Fruit fly (Drosophila melanogaster) whole organism, embryonic: ENCODE measurements around the gene Spt20.

Source experiments
- CG15696 ChIP-seq: fragments of 200-800 bp; sonication (Bioruptor generic); optimal IDR thresholded peaks from 2 replicates; lab custom pipeline; 2019; ENCODE audit warnings: missing biosample characterization, mild to moderate bottlenecking, missing genetic modification characterization, moderate library complexity
- eve ChIP-seq, 2 experiments: fragments of >200 bp; optimal IDR thresholded peaks; 2 replicates each; lab custom pipeline; 2017; ENCODE audit warnings: missing biosample characterization in 2 of 2, missing genetic modification characterization in 2 of 2

DNA sequence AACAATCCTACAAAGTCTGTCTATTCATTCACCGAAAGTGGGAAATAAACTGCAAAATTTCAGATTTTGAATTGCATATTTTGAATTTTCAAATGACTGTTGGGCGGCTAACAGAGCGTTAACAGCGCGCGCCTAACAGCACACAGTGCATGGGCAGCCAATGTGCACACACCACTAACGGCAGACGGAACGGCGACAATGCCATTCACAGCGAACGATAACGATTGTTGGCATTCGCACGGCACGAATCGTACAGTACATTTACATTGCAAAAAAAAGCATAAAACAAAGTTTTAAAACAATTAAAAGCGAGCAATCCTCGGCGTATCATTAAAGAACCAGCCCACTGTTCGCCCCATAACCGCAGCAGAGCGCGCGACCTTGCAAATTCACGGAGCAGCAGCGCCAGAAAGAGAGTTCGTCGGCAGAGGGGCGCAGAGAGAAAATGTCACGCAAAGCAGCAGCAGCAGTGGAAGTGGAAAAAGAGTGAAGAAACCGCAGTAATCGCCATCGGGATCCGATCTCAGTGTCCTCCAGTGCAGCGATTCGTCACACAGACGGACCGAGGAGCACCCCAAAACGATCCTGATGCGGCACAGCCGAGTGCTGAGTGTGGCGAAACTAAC is at the start of gene Spt20:
- no peak for TF ChIP-seq eve (GFP tag; optimal IDR thresholded peaks at IDR 0.05; lab: Kevin White, UChicago)
- TF ChIP-seq CG15696 (tag; lab: Kevin White, UChicago): no peak
